Worm (Caenorhabditis elegans) whole organism, young adult: ENCODE data around the gene sre-27.

ENCODE experiments used
- B0035.1 ChIP-seq: sonication (generic microtip); optimal IDR thresholded peaks from 2 replicates; lab custom pipeline; 2016; ENCODE audit warnings: missing genetic modification characterization, mild to moderate bottlenecking, missing compliant biosample characterization, missing genotype, missing genetic modification reagents
- C06A6.2 ChIP-seq: fragments of 200-800 bp; sonication (Bioruptor generic); conservative IDR thresholded peaks from 2 replicates; pipeline ENCODE4 v1.3.6; 2022; ENCODE audit warnings: missing genetic modification characterization, missing compliant biosample characterization
- F57A8.1 ChIP-seq: fragments of 200-800 bp; sonication (Bioruptor generic); optimal IDR thresholded peaks from 2 replicates; lab custom pipeline; 2018; ENCODE audit warnings: mild to moderate bottlenecking, missing genetic modification characterization, moderate library complexity, missing compliant biosample characterization
- ama-1 ChIP-seq, 3 experiments: fragments of 150-350 bp in 1 of 3; sonication (generic microtip) in 2 of 3; optimal IDR thresholded peaks; 2 replicates each; lab custom pipeline; 2014 to 2018; ENCODE audit warnings: missing biosample characterization in 2 of 3, missing genetic modification characterization in 2 of 3, missing genetic modification reagents in 2 of 3
- bed-2 ChIP-seq: fragments of 200-800 bp; sonication (Bioruptor generic); IDR thresholded peaks from 2 replicates; pipeline ENCODE4 v1.3.6; 2022; ENCODE audit warnings: missing genetic modification reagents, missing genetic modification characterization, missing compliant biosample characterization
- ceh-27 ChIP-seq: fragments of 200-800 bp; sonication (Bioruptor generic); optimal IDR thresholded peaks from 2 replicates; lab custom pipeline; 2018; ENCODE audit warnings: mild to moderate bottlenecking, missing genetic modification characterization, moderate library complexity, missing compliant biosample characterization
- dpl-1 ChIP-seq: fragments of 150-350 bp; optimal IDR thresholded peaks from 2 replicates; lab custom pipeline; 2014; ENCODE audit warnings: missing biosample characterization, missing genetic modification reagents, missing genetic modification characterization
- egl-44 ChIP-seq: fragments of 200-800 bp; sonication (Bioruptor generic); IDR thresholded peaks from 2 replicates; pipeline ENCODE4 v1.3.6; 2022; ENCODE audit warnings: missing genetic modification reagents, missing genetic modification characterization, missing compliant biosample characterization
- him-1 ChIP-seq: sonication (generic microtip); optimal IDR thresholded peaks from 2 replicates; lab custom pipeline; 2016; ENCODE audit warnings: missing genotype, missing genetic modification reagents, missing genetic modification characterization, missing compliant biosample characterization
- nfya-1 ChIP-seq: sonication (generic microtip); optimal IDR thresholded peaks from 2 replicates; lab custom pipeline; 2017; ENCODE audit warnings: antibody characterized with exemption, missing compliant biosample characterization, missing genetic modification characterization, borderline replicate concordance; ENCODE audit not compliant: insufficient read depth
- nhr-90 ChIP-seq: sonication (generic microtip); optimal IDR thresholded peaks from 2 replicates; lab custom pipeline; 2016; ENCODE audit warnings: missing genotype, mild to moderate bottlenecking, missing genetic modification characterization, missing compliant biosample characterization
- snpc-1.1 ChIP-seq: sonication (generic microtip); optimal IDR thresholded peaks from 2 replicates; lab custom pipeline; 2017; ENCODE audit warnings: missing genetic modification characterization, mild to moderate bottlenecking, missing compliant biosample characterization, antibody characterized with exemption, moderate library complexity, missing genotype, missing genetic modification reagents; ENCODE audit not compliant: insufficient read depth
- unc-62 ChIP-seq: fragments of 150-350 bp; optimal IDR thresholded peaks from 2 replicates; lab custom pipeline; 2014; ENCODE audit warnings: missing biosample characterization, missing genetic modification reagents, missing genetic modification characterization

DNA sequence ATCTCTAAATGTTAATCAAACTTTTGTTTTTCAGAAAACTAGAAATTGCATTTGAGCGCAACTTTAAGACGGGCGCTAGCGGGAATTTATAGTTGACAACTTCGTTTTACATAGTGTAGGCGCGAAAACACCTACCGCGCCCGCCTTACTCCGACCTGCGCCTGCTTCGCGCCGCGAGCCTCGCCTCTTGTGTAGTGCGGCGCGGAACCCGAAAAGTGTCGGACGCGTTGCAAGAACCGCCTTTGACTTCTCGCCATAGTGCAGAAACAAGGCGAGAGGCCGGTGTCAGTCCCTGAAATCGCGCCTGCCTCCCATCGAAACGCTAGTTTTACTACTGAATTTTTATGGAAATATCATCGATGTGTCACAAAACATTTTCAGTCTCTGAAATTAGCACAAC lies 31.6 kb downstream of the sre-27 start:
- TF ChIP-seq bed-2 (GFP tag; lab: Robert Waterston, UW) (no peak), dpl-1 (GFP tag; lab: Kevin White, UChicago) (no peak), ceh-27 (GFP tag; lab: Kevin White, UChicago) (no peak), F57A8.1 (GFP tag; lab: Kevin White, UChicago) (no peak), him-1 (no peak), nhr-90 (tag; lab: Kevin White, UChicago) (no peak), unc-62 (GFP tag; lab: Kevin White, UChicago) (no peak), snpc-1.1 (tag; lab: Kevin White, UChicago) (peak; percentile 67), nfya-1 (tag; lab: Kevin White, UChicago) (no peak), ama-1 (optimal IDR thresholded peaks at IDR 0.05; lab: Kevin White, UChicago) (no peak), ama-1 (GFP tag; optimal IDR thresholded peaks at IDR 0.05; lab: Kevin White, UChicago) (no peak), C06A6.2 (GFP tag; lab: Robert Waterston, UW) (no peak), egl-44 (no peak), B0035.1 (tag; lab: Kevin White, UChicago) (no peak)
